Fruit fly (Drosophila melanogaster): ENCODE measurements around the gene Dscam4.

Gene Dscam4

DNA sequence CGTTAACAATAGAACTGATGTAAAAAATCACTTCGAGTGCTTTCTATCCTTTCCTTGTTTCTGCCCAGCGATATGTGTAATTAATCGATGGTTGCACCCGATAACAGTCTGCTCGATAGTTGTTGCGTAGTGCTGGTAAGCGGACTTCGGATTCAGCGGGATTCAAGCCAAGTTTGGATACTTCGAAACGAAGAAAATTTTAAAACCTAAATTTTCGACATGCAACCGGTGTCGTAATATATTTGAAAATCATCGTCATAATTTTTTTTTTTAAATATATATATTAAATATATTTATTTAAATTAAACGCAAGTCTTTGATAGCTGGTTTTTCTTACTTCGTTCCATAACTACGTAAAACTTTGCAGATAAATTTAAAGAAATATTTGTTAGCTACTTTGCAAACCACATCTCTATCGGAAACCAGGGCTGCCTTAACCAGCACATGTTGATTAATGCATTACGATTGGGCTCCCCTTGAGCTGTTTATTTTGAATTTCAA is 40.6 kb upstream of the Dscam4 start, which contains the start of the genes UbcE2M and Dhps (continued):
- no peak for TF ChIP-seq CG16779 (tag; optimal IDR thresholded peaks at IDR 0.05)
- TF ChIP-seq CG6163 (GFP tag; IDR thresholded peaks at IDR 0.05): peak; percentile 62; the same call in 1 of the 3 replicates
- TF ChIP-seq Hr39 (GFP tag; optimal IDR thresholded peaks at IDR 0.05): peak; percentile 29

DNA sequence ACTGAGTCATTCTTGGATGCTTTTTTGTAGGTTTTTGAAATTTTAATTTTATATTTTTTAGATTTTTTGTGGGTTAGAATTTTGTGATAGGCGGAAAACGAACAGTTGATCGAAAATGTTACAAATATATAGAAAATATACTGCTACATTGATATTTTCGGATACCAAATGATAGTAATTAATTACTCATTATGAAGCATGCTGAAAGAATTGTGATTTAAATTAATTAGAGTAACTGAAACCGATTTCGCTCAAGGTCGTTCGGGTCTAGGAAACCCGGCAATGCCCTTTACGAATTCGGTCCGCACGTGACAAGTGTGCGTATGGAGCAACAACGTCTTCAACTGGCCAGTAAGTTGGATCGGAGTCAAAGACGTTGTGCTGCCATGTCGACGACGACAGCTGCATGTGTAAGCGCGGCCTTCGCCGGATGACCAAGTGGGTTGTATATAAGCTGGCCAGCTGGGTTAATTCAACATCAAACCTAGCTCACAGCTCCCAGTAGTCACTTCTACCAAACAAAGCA is 36.1 kb upstream of the Dscam4 start, which contains the start of the genes CG7366 and CG13679:
CG7366 (minus strand) TSS at position 101 of the 526 bp plus-strand sequence.
CG13679 (plus strand) TSS at position 476 of the 526 bp plus-strand sequence.
- no peak for TF ChIP-seq CG16779 (tag; optimal IDR thresholded peaks at IDR 0.05)
- no peak for TF ChIP-seq CG6792 (GFP tag; optimal IDR thresholded peaks at IDR 0.05)
- no peak for TF ChIP-seq fkh (GFP tag; optimal IDR thresholded peaks at IDR 0.05)
- no peak for TF ChIP-seq CG8319 (GFP tag; optimal IDR thresholded peaks at IDR 0.05)
- no peak for TF ChIP-seq lz (GFP tag; optimal IDR thresholded peaks at IDR 0.05)
- no peak for TF ChIP-seq Blimp-1 (GFP tag; optimal IDR thresholded peaks at IDR 0.05)
- TF ChIP-seq CG34406 (GFP tag; optimal IDR thresholded peaks at IDR 0.05): no peak
- TF ChIP-seq Lpt (GFP tag; optimal IDR thresholded peaks at IDR 0.05): no peak
- TF ChIP-seq CG9139 (GFP tag; optimal IDR thresholded peaks at IDR 0.05): no peak
- TF ChIP-seq Eip75B (GFP tag; optimal IDR thresholded peaks at IDR 0.05): no peak
- TF ChIP-seq eg (GFP tag; IDR thresholded peaks at IDR 0.05): no peak
- no peak for TF ChIP-seq CG1621 (tag; optimal IDR thresholded peaks at IDR 0.05)
- TF ChIP-seq OdsH (GFP tag; optimal IDR thresholded peaks at IDR 0.05): no peak
- no peak for TF ChIP-seq CG15336 (GFP tag; IDR thresholded peaks at IDR 0.05)
- TF ChIP-seq topi (GFP tag; optimal IDR thresholded peaks at IDR 0.05): no peak
- TF ChIP-seq ss (GFP tag; optimal IDR thresholded peaks at IDR 0.05): no peak
- no peak for TF ChIP-seq Sox102F (GFP tag; optimal IDR thresholded peaks at IDR 0.05)
- TF ChIP-seq CG11762 (GFP tag; optimal IDR thresholded peaks at IDR 0.05; ENCODE audit: insufficient read depth): no peak
- no peak for TF ChIP-seq CG7368 (GFP tag; optimal IDR thresholded peaks at IDR 0.05)
- TF ChIP-seq net (GFP tag; optimal IDR thresholded peaks at IDR 0.05): no peak

DNA sequence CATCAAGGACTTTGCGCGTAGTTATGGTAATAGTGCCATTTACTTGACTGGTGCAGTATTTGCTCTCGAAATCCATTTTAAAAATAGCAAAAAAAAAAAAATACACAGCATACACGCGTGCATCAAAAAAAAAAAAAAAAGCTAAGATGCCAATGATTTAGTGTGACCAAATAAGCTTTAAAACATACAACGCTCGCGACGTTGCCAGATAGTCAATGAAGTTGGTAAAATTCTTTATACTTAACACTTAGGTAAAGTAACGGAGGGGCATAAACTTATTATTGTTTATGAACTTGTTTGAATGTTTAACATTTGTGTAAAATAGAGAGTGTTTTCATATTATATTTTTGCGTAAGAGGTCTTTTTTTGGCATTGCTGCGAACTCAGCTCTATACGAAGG is 27.9 kb upstream of the Dscam4 start, which contains the start of gene tut:
tut (minus strand) TSS at position 148 of the 400 bp plus-strand sequence.
- TF ChIP-seq CG6276 (GFP tag; optimal IDR thresholded peaks at IDR 0.05) (no peak), Met (GFP tag; optimal IDR thresholded peaks at IDR 0.05) (no peak), Sox14 (GFP tag; optimal IDR thresholded peaks at IDR 0.05) (no peak), CG8119 (GFP tag; IDR thresholded peaks at IDR 0.05) (no peak), Sox102F (GFP tag; optimal IDR thresholded peaks at IDR 0.05) (no peak), Ets21C (GFP tag; optimal IDR thresholded peaks at IDR 0.05) (no peak), CG6163 (GFP tag; IDR thresholded peaks at IDR 0.05) (no peak), Lpt (GFP tag; optimal IDR thresholded peaks at IDR 0.05) (no peak), CG3032 (tag; optimal IDR thresholded peaks at IDR 0.05) (no peak), fkh (GFP tag; optimal IDR thresholded peaks at IDR 0.05) (no peak), CG4318 (GFP tag; optimal IDR thresholded peaks at IDR 0.05) (no peak), Eip78C (GFP tag) (no peak), eg (GFP tag; IDR thresholded peaks at IDR 0.05) (no peak), CG15336 (GFP tag; IDR thresholded peaks at IDR 0.05) (no peak), dsx (GFP tag; optimal IDR thresholded peaks at IDR 0.05; ENCODE audit: poor library complexity, severe bottlenecking) (no peak), Gug (GFP tag; IDR thresholded peaks at IDR 0.05) (no peak)

DNA sequence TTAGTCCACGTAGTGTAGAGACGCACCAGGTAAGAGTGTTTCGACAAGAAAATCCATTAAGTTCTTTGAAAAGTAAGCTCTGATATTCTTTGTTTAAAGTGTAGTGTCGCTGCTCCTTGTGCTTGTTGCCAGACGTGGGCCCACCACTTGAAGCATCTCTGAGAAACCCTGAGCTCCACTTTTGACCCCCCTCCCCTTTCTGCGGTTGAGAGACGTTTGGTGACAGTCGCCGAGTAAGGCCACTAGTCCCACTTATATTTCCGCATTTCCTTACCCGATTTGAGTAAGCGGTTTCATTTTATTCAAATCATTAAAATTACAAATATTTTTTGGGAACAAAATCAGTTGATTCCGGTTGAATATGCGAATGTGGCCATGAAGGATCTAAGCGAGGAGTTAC is 26.9 kb upstream of the Dscam4 start, which contains the start of gene CG8006:
CG8006 (plus strand) TSS at position 301 of the 400 bp plus-strand sequence.
- TF ChIP-seq Ets21C (GFP tag; optimal IDR thresholded peaks at IDR 0.05) (no peak), esn (GFP tag; optimal IDR thresholded peaks at IDR 0.05) (no peak), CG7368 (GFP tag; optimal IDR thresholded peaks at IDR 0.05) (no peak), CG6854 (GFP tag; optimal IDR thresholded peaks at IDR 0.05) (no peak), CG10631 (GFP tag; optimal IDR thresholded peaks at IDR 0.05) (no peak), CG6163 (GFP tag; IDR thresholded peaks at IDR 0.05) (no peak), lz (GFP tag; optimal IDR thresholded peaks at IDR 0.05) (no peak), CG34406 (GFP tag; optimal IDR thresholded peaks at IDR 0.05) (no peak), salr (GFP tag; optimal IDR thresholded peaks at IDR 0.05) (no peak), CG1621 (tag; optimal IDR thresholded peaks at IDR 0.05) (no peak), Eip75B (GFP tag; optimal IDR thresholded peaks at IDR 0.05) (no peak), Gug (GFP tag; IDR thresholded peaks at IDR 0.05) (no peak), Smox (GFP tag; optimal IDR thresholded peaks at IDR 0.05) (no peak), CG16779 (tag; optimal IDR thresholded peaks at IDR 0.05) (no peak), CG3032 (tag; optimal IDR thresholded peaks at IDR 0.05) (no peak), Blimp-1 (GFP tag; optimal IDR thresholded peaks at IDR 0.05) (no peak)

Measured in whole organism, prepupa.